Fruit fly (Drosophila melanogaster) Kc167 (cell line): ENCODE results near the gene CG10654.

Experiments used
- Myc ChIP-seq: fragments of >200 bp; optimal IDR thresholded peaks from 2 replicates; lab custom pipeline; 2017; ENCODE audit warnings: missing external identifiers
- Sin3A ChIP-seq: fragments of >200 bp; optimal IDR thresholded peaks from 2 replicates; lab custom pipeline; 2018; ENCODE audit warnings: missing external identifiers
- h ChIP-seq: fragments of >200 bp; optimal IDR thresholded peaks from 3 replicates; lab custom pipeline; 2018; ENCODE audit warnings: missing external identifiers
- psq ChIP-seq: fragments of >200 bp; optimal IDR thresholded peaks from 2 replicates; lab custom pipeline; 2017; ENCODE audit warnings: missing external identifiers
- ttk ChIP-seq: sonication (Bioruptor generic); optimal IDR thresholded peaks from 2 replicates; lab custom pipeline; 2017; ENCODE audit warnings: missing external identifiers

DNA sequence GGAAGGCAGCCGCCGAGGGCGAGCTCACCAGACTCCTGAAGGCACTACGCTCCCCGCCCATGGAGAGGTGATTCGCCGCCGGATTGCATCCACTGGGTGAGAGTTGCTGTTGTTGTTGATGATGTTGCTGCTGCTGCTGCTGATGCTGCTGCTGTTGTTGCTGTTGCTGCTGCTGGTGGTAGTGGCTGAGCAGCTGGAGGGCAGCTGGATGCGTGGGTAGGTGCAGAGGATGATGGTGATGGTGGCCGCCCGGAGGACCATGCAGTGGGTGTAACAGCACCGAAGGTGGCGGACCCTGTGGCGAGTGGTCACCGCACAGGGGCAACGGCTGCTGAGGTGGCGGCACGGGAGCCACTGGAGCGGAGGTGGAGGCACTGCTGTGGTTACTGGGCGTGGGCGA is 44.1 kb downstream of the CG10654 start:
- TF ChIP-seq Sin3A (lab: Kevin White, UChicago) = no peak
- no peak for TF ChIP-seq h
- TF ChIP-seq ttk = no peak
- TF ChIP-seq psq (lab: Kevin White, UChicago) = no peak
- no peak for TF ChIP-seq Myc (lab: Kevin White, UChicago)
